Worm (Caenorhabditis elegans): Measurements from ENCODE around the gene srw-12.
"Not testable (repeated sequence)": the region's sequence is repeated elsewhere in the genome, so short reads cannot be mapped to it uniquely, and the experiment has no call there.

Gene srw-12

DNA sequence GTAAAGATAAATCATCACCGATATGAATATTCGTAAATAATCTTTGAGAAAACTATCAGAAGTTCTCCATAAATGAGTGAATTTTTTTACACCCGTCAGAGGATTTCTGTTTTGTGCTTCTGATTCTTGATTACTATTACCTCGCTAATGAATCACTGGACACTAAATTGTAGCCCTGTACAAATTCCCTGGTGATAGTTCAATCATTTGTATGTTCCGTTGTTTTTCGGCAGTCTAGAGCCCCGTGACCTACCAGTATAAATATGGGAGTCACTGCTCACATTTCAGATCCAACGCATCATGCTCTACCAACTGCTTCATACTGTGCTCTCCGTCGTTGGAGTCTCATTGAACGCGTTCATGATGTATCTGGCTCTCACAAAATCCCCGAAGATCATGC is 11.9 kb upstream of the srw-12 start, which contains the start of gene srd-28:
Gene srd-28, plus strand, starts transcription at position 301 of the 400 bp plus-strand sequence.
- not testable (repeated sequence) for TF ChIP-seq unc-62 (GFP tag; optimal IDR thresholded peaks at IDR 0.05)

DNA sequence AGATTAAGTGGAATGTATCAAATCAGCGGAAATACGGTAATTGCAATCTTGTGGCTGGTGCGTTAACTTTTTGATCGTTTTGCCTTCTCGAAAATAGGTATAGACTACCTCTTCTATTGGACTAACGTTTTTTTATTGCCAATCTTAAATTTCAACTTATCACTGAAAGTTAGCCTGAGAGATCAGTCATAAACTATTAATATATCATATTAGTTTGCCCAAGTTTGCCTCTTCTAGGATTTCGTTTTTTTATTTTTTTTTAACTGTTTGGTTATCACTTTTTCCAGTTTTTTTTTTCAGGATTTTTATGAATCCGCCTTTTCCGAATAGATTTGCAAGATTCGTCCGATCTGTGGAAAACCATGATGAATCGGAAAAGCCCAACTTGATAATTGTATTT is 6.0 kb upstream of the srw-12 start, which contains the start of gene kin-30:
Gene kin-30, plus strand, starts transcription at position 301 of the 400 bp plus-strand sequence.
- TF ChIP-seq unc-62 (GFP tag; optimal IDR thresholded peaks at IDR 0.05) = no peak

DNA sequence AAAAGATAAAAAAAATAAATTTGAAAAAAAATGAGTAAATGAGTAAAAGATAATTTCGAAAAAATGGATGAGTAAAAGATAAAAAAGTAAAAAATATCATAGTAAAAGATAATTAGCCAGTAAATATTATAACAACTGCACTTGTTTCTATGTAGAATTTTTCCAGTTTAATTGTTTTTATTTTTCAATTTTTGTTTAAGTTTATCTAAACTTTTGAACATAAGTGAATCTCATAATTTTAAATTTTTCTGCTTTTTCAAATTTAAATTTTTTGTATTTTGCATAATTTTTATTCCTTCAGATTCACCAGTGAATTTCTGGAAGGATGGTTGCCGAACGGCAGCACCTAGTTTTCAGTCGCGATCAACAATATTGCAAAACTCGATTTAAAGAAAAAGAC is 2.8 kb upstream of the srw-12 start, which contains the start of gene chil-12:
Gene chil-12, plus strand, starts transcription at position 301 of the 400 bp plus-strand sequence.
- TF ChIP-seq unc-62 (GFP tag; optimal IDR thresholded peaks at IDR 0.05) = no peak

DNA sequence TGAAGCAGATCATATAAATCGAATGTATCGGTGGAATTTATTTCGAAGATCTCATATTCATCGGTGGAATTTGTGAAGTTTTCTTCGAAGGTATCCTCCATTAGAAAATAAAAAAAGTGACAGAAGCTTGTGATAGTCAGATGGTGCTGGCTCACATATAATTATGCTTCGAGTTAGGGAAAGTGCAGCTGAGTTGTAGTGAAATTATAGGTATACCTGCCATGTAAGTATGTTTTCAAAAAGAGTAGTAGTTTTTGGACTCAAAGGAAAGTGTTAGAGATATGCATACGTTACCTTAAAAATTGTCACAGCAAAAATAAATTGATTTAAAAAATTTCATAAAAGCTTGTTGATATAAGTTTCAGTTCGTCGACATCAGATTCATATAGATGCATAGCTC is 1.8 kb upstream of the srw-12 start, which contains the start of gene srw-11:
Gene srw-11, minus strand, starts transcription at position 101 of the 400 bp plus-strand sequence.
- no peak for TF ChIP-seq unc-62 (GFP tag; optimal IDR thresholded peaks at IDR 0.05)

DNA sequence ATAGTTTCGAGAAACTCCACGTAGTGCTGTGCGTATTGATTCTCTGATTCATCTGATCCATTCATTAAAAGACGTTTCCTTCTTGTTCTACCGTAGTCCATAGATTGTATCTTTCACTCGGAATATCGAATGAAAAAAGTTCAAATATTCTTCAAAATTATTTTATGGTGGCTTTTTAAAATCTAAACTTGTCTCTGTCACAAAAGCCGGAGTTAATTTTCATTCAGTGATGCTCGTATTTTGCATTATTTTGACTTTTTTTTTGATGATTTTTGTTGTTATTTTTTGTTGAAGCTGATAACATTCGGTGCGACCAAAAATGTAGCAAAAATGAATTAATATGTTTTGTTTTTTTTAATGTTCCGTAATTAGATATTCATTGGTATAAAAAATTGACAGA is 2.8 kb downstream of the srw-12 start, which contains the start of gene nhr-164:
Gene nhr-164, minus strand, starts transcription at position 101 of the 400 bp plus-strand sequence.
- no peak for TF ChIP-seq unc-62 (GFP tag; optimal IDR thresholded peaks at IDR 0.05)

DNA sequence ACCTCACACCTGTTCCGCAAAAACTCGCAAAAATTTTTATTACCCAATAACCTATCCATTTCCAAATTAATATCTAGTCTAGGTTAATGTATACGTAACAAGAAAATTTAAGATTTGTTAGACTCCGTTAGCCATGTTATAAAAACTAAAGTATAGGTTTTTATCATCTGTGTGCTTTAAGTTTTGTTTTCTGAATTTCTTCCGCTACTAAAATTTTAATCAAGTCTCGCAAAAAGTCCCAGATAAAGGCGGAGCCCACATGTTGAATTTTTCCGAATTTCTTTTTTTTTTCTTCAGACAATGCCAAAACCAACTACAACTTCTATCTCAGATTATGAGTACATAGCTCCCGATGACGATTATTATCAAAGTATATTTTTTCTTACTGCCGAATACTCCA is 6.3 kb downstream of the srw-12 start, which contains the start of gene srw-13:
Gene srw-13, plus strand, starts transcription at position 301 of the 400 bp plus-strand sequence.
- no peak for TF ChIP-seq unc-62 (GFP tag; optimal IDR thresholded peaks at IDR 0.05)

DNA sequence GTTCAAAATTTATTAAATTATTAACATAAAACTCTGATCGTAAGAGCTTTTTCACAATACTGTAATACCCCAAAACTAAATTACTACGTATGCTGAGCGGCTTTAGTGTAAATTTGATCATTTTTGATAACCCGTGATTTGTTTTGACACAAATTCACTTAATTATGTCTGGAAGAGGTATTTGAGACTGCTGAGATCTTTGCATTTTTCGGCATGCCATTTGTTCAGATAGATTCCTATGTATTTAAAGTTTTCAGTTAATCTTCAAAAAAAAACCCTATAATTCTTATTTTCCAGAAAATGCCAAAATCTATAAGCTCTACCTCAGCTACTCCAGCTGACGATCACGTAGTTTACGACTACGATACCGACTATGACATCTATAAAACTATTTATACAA is 8.2 kb downstream of the srw-12 start, which contains the start of gene srw-15:
Gene srw-15, plus strand, starts transcription at position 301 of the 400 bp plus-strand sequence.
- no peak for TF ChIP-seq unc-62 (GFP tag; optimal IDR thresholded peaks at IDR 0.05)

DNA sequence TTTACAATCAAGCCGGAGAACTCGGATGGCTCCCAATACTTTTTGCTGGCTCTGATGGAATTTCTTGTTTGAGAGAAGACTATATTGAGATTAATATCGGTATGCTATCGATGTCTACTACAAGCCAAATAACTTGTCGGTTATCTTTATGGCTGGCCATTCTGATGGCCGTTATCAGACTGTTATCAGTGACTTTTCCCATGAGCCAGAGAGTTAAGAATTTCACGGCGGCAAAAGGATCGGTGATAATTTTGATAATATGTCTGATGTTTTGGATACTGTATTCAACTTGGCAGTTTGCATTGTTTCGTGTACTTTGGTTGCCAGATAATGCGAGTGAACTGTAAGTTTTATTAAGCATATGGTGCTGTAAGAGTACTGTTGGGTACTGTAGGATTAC is 12.2 kb downstream of the srw-12 start:
- TF ChIP-seq unc-62 (GFP tag; optimal IDR thresholded peaks at IDR 0.05) = no peak

DNA sequence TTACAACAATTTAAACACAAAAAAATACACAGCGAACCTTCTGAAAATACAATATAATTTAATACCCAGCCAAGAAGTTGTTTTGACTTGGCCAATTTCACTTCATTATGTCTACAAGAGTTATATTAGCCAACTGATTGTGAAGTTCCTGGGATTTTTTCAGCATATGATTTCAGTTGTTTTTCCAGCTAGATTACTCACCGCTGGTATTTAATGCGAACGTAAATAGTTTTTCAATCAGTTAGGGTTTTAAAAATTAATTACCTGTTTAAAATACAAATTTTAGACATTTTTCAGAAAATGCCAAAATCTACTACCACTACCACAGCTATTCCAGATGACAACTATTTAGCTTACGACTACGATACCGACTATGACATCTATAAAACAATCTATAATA is 12.8 kb downstream of the srw-12 start, which contains the start of gene srw-14:
Gene srw-14, plus strand, starts transcription at position 301 of the 400 bp plus-strand sequence.
- TF ChIP-seq unc-62 (GFP tag; optimal IDR thresholded peaks at IDR 0.05) = no peak

DNA sequence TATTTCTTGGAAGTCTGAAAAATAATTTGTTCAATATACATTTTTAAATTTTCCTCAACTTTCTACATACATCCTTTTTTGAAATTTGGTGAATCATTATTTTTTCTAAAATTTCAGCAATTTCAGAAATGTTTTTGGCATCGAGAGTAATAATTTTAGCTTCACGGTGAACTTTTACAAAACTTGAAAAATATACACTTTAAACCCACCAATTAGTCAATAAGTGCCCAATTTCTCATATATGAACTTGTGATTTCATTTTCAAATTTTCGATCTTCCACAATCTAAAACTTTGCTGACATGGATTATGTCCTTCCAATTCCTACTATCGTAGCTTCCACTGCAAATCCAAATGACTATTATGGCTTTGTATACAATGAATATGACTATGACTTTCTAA is 14.8 kb downstream of the srw-12 start, which contains the start of gene srw-24:
Gene srw-24, plus strand, starts transcription at position 301 of the 400 bp plus-strand sequence.
- TF ChIP-seq unc-62 (GFP tag; optimal IDR thresholded peaks at IDR 0.05) = no peak

DNA sequence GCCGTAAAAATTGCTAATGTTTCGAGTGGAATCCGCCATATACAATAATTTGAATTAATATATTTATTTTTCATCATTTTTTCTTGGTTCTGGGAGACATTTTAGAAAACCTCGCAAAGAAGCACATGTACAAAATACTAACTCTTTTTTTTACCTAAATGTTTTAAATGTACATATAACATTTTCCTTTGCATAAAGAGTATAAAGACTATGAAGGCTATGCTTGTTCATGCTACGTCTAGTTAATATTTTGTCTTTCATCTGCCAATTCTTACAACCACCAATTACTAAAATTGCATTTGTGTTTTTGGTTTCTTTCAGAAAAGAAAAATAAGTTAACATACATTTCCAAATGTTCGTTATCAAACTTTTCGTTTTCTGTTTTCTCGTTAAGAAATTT is 17.1 kb downstream of the srw-12 start, which contains the start of gene irld-25:
Gene irld-25, plus strand, starts transcription at position 301 of the 400 bp plus-strand sequence.
- no peak for TF ChIP-seq unc-62 (GFP tag; optimal IDR thresholded peaks at IDR 0.05)

DNA sequence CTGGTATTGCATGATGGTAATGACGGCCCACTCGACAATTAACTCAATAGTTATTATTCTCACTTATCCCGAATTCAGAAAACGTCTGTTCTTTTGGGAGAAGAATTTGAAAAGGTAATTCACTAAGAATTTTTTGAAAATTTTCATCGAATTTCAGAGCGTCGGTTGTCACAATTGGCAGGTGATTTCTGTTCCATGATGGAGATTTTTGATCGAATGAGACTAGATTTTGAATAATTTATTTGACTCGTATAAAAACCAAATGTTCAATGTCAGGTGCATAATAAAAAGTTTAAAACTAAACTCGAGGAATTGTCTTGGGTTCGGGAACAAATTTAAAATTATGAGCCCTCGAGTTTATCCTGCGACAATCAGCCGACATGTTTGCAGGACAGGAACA is 21.7 kb downstream of the srw-12 start, which contains the start of gene sri-25:
Gene sri-25, plus strand, starts transcription at position 301 of the 400 bp plus-strand sequence.
- TF ChIP-seq unc-62 (GFP tag; optimal IDR thresholded peaks at IDR 0.05) = no peak

DNA sequence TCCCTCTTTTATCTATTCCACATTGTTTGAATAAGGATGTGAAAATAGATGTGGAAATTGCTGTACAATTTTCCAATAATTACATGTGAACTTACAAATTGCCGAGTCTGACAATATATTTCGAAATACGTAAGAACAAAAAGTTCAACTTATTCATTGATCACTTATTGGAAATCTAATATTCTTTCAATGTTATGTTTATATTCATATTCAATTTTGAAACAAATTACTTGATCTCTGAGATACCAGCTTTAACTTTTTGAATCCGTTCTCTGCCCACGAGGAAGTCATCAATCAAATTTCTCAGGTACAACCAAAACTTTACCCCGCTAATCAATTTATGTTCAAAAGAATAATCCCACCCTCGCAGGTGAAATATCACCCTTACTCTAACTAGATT is 23.3 kb downstream of the srw-12 start, which contains the start of gene sri-26:
Gene sri-26, plus strand, starts transcription at position 301 of the 400 bp plus-strand sequence.
- TF ChIP-seq unc-62 (GFP tag; optimal IDR thresholded peaks at IDR 0.05) = not testable (repeated sequence)

DNA sequence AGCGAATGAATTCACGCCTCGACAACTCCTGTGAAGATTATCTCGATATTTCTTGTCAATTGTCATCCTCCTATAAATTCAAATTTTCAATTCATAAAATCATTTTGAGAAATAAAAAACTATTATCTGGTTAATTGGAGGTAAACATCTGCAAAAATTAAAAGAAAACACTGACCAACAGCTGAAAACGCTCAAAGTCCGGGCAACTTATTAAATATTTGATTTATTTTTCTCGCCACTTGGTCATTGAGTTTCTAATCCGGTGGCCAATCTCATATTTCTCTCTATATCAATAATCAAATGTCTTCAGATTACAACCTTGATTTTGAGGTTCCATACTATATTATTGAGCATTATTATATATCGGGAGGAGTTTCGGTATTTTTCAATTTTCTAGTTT is 26.6 kb downstream of the srw-12 start, which contains the start of gene sri-24:
Gene sri-24, plus strand, starts transcription at position 301 of the 400 bp plus-strand sequence.
- TF ChIP-seq unc-62 (GFP tag; optimal IDR thresholded peaks at IDR 0.05) = not testable (repeated sequence)

DNA sequence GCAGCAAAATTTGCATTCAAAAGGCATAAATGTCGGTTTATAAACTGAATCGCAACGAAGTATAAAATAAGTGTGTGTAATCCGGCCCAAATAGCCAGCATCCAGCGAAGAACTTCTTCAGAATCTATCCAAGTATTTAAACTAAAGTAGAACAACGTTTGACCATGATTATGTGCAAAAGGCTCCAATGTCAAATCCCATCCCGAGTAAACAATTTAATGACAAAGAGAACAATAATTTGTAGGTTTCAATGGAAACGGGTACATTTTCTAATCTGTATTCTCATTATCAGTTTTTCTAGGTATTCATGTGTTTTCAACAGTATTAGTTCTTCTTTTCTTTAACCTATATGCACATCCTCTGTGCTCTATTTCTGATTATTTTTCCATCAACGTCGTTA is 30.8 kb downstream of the srw-12 start, which contains the start of gene C41G6.12:
Gene C41G6.12, minus strand, starts transcription at position 101 of the 400 bp plus-strand sequence.
- TF ChIP-seq unc-62 (GFP tag; optimal IDR thresholded peaks at IDR 0.05) = not testable (repeated sequence)

DNA sequence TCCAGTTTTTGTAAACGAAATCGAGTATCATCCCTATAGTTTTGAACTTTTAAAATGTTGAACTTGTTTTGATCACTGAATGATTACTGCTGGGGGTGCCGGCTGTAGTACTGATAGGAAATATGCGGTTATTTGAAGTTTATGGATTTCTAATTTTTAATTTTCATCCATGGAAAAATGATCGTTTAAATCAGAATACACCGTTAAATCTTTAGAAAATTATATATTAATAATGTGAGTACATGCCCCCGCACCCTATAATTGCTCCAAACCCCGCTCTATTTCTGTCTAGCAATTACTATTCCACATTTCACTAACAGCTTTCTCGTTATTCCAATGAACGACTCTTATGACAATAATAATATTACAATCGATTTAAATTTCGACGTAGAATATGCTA is 38.7 kb downstream of the srw-12 start, which contains the start of gene Y75B12B.10:
Gene Y75B12B.10, plus strand, starts transcription at position 301 of the 400 bp plus-strand sequence.
- TF ChIP-seq unc-62 (GFP tag; optimal IDR thresholded peaks at IDR 0.05) = no peak

DNA sequence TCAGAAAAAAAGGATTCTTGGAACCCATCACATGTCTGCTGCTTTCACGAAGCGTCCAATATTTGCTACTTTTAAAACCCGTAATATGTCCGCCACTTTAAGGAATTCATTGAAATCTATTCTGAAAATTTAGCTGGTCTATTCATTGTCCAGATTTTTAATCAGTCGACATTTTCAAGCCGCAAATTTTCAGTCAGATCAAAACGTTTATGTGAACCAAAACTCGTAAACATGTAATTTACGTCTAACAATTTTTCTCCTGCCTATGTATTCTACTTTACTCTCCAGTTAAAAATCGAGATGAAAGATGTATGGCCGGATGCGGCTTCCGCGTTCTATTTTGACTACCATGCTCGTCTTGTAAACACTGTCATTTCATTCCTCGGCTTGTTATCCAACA is 40.5 kb downstream of the srw-12 start, which contains the start of gene srw-1:
Gene srw-1, plus strand, starts transcription at position 301 of the 400 bp plus-strand sequence.
- TF ChIP-seq unc-62 (GFP tag; optimal IDR thresholded peaks at IDR 0.05) = no peak
